Worm (Caenorhabditis elegans): ENCODE measurements around the gene Y17G7B.12.
A peak's percentile ranks its signal among the peaks of the same experiment; 100 is the strongest.

The Y17G7B.12 gene

ce11 chrII:12063076-12063475 lies 39.4 kb downstream of the Y17G7B.12 start:
- TF ChIP-seq nhr-19 (GFP tag; conservative IDR thresholded peaks at IDR 0.05) (no peak), nhr-77 (tag; optimal IDR thresholded peaks at IDR 0.05) (no peak), mdl-1 (tag; optimal IDR thresholded peaks at IDR 0.05) (no peak), elt-2 (tag; optimal IDR thresholded peaks at IDR 0.05) (peak; percentile 36), nhr-85 (tag) (no peak), lin-35 (GFP tag; optimal IDR thresholded peaks at IDR 0.05) (peak in 1 of 2 experiments; percentile 6), mab-9 (GFP tag; IDR thresholded peaks at IDR 0.05) (no peak), mep-1 (tag; optimal IDR thresholded peaks at IDR 0.05) (no peak), nhr-28 (tag; optimal IDR thresholded peaks at IDR 0.05) (no peak), tbx-2 (tag; optimal IDR thresholded peaks at IDR 0.05) (no peak), snpc-4 (tag; optimal IDR thresholded peaks at IDR 0.05) (no peak), fkh-8 (tag; optimal IDR thresholded peaks at IDR 0.05) (no peak), hpl-2 (GFP tag; optimal IDR thresholded peaks at IDR 0.05) (no peak), C04F5.9 (tag; optimal IDR thresholded peaks at IDR 0.05) (no peak), unc-130 (tag; optimal IDR thresholded peaks at IDR 0.05) (no peak)

ce11 chrII:12064680-12065135 lies 41.0 kb downstream of the Y17G7B.12 start, which contains the start of gene arrd-8:
Gene arrd-8, plus strand, starts transcription at chrII:12065085.
- no peak for TF ChIP-seq efl-1 (optimal IDR thresholded peaks at IDR 0.05)
- peak in 1 of 2 experiments; percentile 62 for TF ChIP-seq efl-1 (GFP tag; optimal IDR thresholded peaks at IDR 0.05 in 1 of 2)
- no peak for TF ChIP-seq F16B12.6 (tag; optimal IDR thresholded peaks at IDR 0.05)
- TF ChIP-seq elt-2 (tag; optimal IDR thresholded peaks at IDR 0.05) = peak; percentile 19
- TF ChIP-seq fkh-8 (tag; optimal IDR thresholded peaks at IDR 0.05) = no peak

ce11 chrII:12067451-12068076 lies 43.9 kb downstream of the Y17G7B.12 start, which contains the start of gene Y17G7B.22:
Gene Y17G7B.22, plus strand, starts transcription at chrII:12068026.
- TF ChIP-seq dpl-1 (GFP tag; optimal IDR thresholded peaks at IDR 0.05) (no peak), ceh-8 (GFP tag; optimal IDR thresholded peaks at IDR 0.05) (no peak), tlp-1 (tag; optimal IDR thresholded peaks at IDR 0.05) (no peak), grh-1 (GFP tag; IDR thresholded peaks at IDR 0.05) (no peak), snu-23 (GFP tag; optimal IDR thresholded peaks at IDR 0.05) (no peak), fkh-10 (GFP tag; optimal IDR thresholded peaks at IDR 0.05) (no peak), sup-37 (GFP tag; optimal IDR thresholded peaks at IDR 0.05) (no peak), aha-1 (tag; optimal IDR thresholded peaks at IDR 0.05) (no peak), ceh-82 (tag; optimal IDR thresholded peaks at IDR 0.05) (no peak), nhr-85 (tag) (no peak), lir-3 (tag; optimal IDR thresholded peaks at IDR 0.05; ENCODE audit: poor library complexity) (no peak), pag-3 (tag; optimal IDR thresholded peaks at IDR 0.05; ENCODE audit: borderline replicate concordance, insufficient read depth) (no peak), irx-1 (tag; optimal IDR thresholded peaks at IDR 0.05) (no peak), mef-2 (tag; optimal IDR thresholded peaks at IDR 0.05) (no peak), sox-4 (tag; optimal IDR thresholded peaks at IDR 0.05) (no peak)

- no peak for TF ChIP-seq mep-1 (tag; optimal IDR thresholded peaks at IDR 0.05)
- TF ChIP-seq mdl-1 (tag; optimal IDR thresholded peaks at IDR 0.05) = no peak
- TF ChIP-seq vab-15 (tag; optimal IDR thresholded peaks at IDR 0.05) = no peak
- TF ChIP-seq zag-1 (tag; optimal IDR thresholded peaks at IDR 0.05) = no peak
- no peak for TF ChIP-seq nhr-71 (tag; optimal IDR thresholded peaks at IDR 0.05)
- TF ChIP-seq isw-1 (GFP tag; IDR thresholded peaks at IDR 0.05) = no peak
- TF ChIP-seq unc-130 (tag; optimal IDR thresholded peaks at IDR 0.05) = no peak
Observed at ce11 chrII:12071243-12071642, 47.6 kb downstream of the Y17G7B.12 start.

Measured in whole organism, L1 larva.